Fruit fly (Drosophila melanogaster): Measurements from ENCODE around the gene CG3556.

CG3556 gene

DNA sequence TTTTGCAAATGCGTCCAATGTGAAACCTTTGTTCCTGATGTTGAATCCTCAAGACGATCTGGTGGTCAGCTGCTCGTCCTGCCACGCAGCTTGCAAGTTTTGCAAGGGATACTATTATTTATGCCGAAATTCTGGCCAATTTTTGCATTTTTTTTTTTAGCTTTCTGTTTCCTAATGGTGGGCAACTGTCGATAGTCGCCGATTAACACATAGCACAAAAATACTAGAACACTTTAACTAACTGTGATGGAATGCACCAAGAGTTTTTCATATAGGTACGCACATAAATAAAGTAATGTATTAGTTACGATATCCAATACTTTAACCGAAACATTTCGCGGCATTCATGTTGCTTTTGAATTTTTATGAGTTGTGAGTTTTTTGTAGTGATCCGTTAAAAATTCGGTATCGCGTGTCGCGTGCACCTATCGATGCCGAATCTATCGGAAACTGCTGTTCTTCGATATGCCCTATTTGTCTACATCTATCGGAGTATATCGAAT is 10.4 kb downstream of the CG3556 start, which contains the start of the genes rb and CHOp24:
Gene rb (minus strand): TSS at position 197 of the 503 bp plus-strand sequence.
Gene CHOp24 (plus strand): TSS at position 479 of the 503 bp plus-strand sequence.
- TF ChIP-seq pan (optimal IDR thresholded peaks at IDR 0.05) = no peak
- TF ChIP-seq usp (GFP tag; optimal IDR thresholded peaks at IDR 0.05) = no peak
- TF ChIP-seq EcR (GFP tag; optimal IDR thresholded peaks at IDR 0.05) = no peak
- TF ChIP-seq psq (optimal IDR thresholded peaks at IDR 0.05) = no peak
- no peak for TF ChIP-seq CG8478 (optimal IDR thresholded peaks at IDR 0.05)
- no peak for TF ChIP-seq Dll (optimal IDR thresholded peaks at IDR 0.05)

DNA sequence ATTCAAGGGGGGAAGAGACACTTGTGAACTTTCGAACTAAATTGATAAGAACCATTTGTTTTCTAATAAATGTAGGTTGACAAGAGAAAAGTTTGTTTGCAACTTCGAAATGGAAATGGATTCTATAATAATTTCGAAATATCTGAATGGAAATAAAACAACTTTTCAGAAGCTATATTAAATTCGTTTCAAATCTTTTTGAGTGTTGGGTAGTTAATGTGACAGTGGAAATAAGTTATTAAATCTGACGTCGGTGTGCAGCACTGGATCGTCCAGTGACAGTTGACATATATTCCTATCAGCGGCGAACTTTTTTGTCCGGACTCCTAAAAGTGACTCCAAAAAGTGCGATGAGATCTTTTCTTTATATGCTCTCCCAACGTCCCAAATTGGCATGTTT is 12.3 kb downstream of the CG3556 start, which contains the start of gene CG3568:
Gene CG3568 (plus strand): TSS at position 278 of the 400 bp plus-strand sequence.
- no peak for TF ChIP-seq usp (GFP tag; optimal IDR thresholded peaks at IDR 0.05)

- TF ChIP-seq Dll (optimal IDR thresholded peaks at IDR 0.05) (no peak), EcR (GFP tag; optimal IDR thresholded peaks at IDR 0.05) (no peak), psq (optimal IDR thresholded peaks at IDR 0.05) (no peak), CG8478 (optimal IDR thresholded peaks at IDR 0.05) (no peak)
These were observed 18.6 kb downstream of the CG3556 start, which contains the start of the genes Usf and CG15912 for dm6 chrX:4548611-4549120. Gene Usf, minus strand, starts transcription at chrX:4548794. Gene CG15912, plus strand, starts transcription at chrX:4549070.

- TF ChIP-seq usp (GFP tag; optimal IDR thresholded peaks at IDR 0.05) (no peak), pan (optimal IDR thresholded peaks at IDR 0.05) (no peak), psq (optimal IDR thresholded peaks at IDR 0.05) (no peak), CG8478 (optimal IDR thresholded peaks at IDR 0.05) (no peak), Dll (optimal IDR thresholded peaks at IDR 0.05) (no peak), EcR (GFP tag; optimal IDR thresholded peaks at IDR 0.05) (no peak)
These were observed 21.7 kb downstream of the CG3556 start, which contains the start of the genes CG11436 and CG3527 for dm6 chrX:4551717-4552116. Gene CG11436, minus strand, starts transcription at chrX:4551878. Gene CG3527, plus strand, starts transcription at chrX:4551973.

DNA sequence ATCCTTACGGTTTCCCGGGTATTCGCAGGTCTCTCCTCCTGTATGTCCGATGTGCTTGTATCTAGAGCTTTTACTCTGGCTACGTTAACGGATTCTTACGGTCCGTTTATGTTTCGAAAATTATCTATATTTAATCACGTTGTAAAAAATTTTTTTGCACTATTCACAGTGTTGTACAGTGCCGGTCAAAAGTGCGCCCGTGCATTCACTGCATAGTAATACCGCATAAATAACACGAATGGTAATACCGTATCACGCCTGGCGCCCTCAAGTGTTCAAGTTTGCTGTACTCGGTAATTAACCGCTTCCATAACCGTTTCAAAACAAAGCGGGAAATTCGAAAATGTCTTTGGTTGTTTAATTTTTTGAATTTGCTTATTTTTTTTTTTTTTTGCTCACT is 24.0 kb downstream of the CG3556 start, which contains the start of gene CG11444:
Gene CG11444 (minus strand): TSS at position 400 of the 400 bp plus-strand sequence.
- TF ChIP-seq EcR (GFP tag; optimal IDR thresholded peaks at IDR 0.05) (no peak), CG8478 (optimal IDR thresholded peaks at IDR 0.05) (no peak), Dll (optimal IDR thresholded peaks at IDR 0.05) (no peak), usp (GFP tag; optimal IDR thresholded peaks at IDR 0.05) (no peak), pan (optimal IDR thresholded peaks at IDR 0.05) (no peak), psq (optimal IDR thresholded peaks at IDR 0.05) (no peak)

DNA sequence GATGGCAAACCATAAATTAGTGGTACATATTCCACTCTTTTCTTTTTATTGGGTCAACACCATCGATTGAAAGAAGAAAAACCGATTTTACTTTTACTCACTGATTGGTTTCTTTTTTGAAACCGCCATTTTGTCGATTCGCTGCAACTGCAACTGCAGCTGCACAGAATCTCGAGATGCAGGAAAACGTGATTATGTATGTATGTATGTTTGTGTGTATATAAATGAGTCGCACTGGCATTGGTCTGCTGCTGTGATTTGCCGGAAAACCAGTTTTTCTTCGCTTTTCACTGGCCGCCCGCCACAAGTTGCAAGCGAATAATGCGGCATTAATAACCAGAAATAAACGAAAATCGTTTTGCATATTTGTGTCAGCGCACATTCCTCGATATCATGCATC is 24.7 kb downstream of the CG3556 start:
- TF ChIP-seq usp (GFP tag; optimal IDR thresholded peaks at IDR 0.05) = no peak

- TF ChIP-seq usp (GFP tag; optimal IDR thresholded peaks at IDR 0.05) (no peak), CG8478 (optimal IDR thresholded peaks at IDR 0.05) (no peak), psq (optimal IDR thresholded peaks at IDR 0.05) (no peak), EcR (GFP tag; optimal IDR thresholded peaks at IDR 0.05) (no peak), pan (optimal IDR thresholded peaks at IDR 0.05) (no peak), Dll (optimal IDR thresholded peaks at IDR 0.05) (no peak)
These were observed 25.8 kb downstream of the CG3556 start for dm6 chrX:4555833-4556232.

DNA sequence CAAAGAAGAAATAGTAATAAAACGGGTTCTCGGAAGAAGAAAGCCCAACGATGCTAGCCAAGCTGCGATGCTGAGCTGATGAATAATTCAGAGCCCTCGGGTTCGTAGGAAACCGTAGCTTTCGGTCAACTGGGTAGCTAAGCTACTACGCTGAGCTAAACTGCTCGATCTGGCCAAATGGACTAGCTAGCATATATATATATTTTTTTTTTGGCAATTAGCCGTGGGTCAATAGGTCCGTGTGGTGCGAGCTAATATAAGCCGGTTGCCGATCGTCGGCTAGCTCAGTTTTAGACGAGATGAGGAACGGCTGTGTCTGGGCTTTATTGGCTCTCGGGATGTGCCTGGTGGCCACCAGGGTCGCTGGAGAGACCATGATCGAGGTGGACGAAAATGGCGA is 27.7 kb downstream of the CG3556 start, which contains the start of gene CG3546:
Gene CG3546 (plus strand): TSS at position 301 of the 400 bp plus-strand sequence.
- no peak for TF ChIP-seq usp (GFP tag; optimal IDR thresholded peaks at IDR 0.05)
- TF ChIP-seq psq (optimal IDR thresholded peaks at IDR 0.05) = no peak
- no peak for TF ChIP-seq pan (optimal IDR thresholded peaks at IDR 0.05)
- no peak for TF ChIP-seq CG8478 (optimal IDR thresholded peaks at IDR 0.05)
- no peak for TF ChIP-seq EcR (GFP tag; optimal IDR thresholded peaks at IDR 0.05)
- no peak for TF ChIP-seq Dll (optimal IDR thresholded peaks at IDR 0.05)

- no peak for TF ChIP-seq pan (optimal IDR thresholded peaks at IDR 0.05)
- TF ChIP-seq usp (GFP tag; optimal IDR thresholded peaks at IDR 0.05) = no peak
- TF ChIP-seq EcR (GFP tag; optimal IDR thresholded peaks at IDR 0.05) = no peak
- no peak for TF ChIP-seq CG8478 (optimal IDR thresholded peaks at IDR 0.05)
- no peak for TF ChIP-seq psq (optimal IDR thresholded peaks at IDR 0.05)
- no peak for TF ChIP-seq Dll (optimal IDR thresholded peaks at IDR 0.05)
These were observed 30.3 kb downstream of the CG3556 start for dm6 chrX:4560182-4560845.

DNA sequence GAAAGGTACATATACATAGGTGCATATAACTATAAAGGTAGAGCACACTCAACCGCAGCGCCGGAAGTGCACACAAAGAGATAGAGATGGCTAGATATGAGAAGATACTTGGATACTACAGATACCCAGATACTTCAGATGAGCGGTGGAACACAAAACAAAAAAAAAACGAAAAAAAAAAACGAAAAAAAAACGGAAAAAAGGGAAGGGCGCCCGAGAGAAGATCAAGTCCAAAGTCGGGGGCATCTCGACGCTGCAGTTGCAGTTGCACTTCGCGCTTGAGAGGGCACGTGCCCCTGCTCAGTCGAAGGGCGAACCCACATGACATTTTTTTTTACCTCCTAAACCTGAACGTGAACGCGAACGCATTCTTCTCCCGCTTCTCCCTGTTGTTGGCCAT is 33.9 kb downstream of the CG3556 start:
- TF ChIP-seq CG8478 (optimal IDR thresholded peaks at IDR 0.05) (no peak), EcR (GFP tag; optimal IDR thresholded peaks at IDR 0.05) (no peak), Dll (optimal IDR thresholded peaks at IDR 0.05) (no peak), psq (optimal IDR thresholded peaks at IDR 0.05) (no peak)

dm6 chrX:4564962-4565361 is 34.9 kb downstream of the CG3556 start:
- TF ChIP-seq usp (GFP tag; optimal IDR thresholded peaks at IDR 0.05) (no peak), Dll (optimal IDR thresholded peaks at IDR 0.05) (no peak), psq (optimal IDR thresholded peaks at IDR 0.05) (no peak), EcR (GFP tag; optimal IDR thresholded peaks at IDR 0.05) (no peak), pan (optimal IDR thresholded peaks at IDR 0.05) (no peak), CG8478 (optimal IDR thresholded peaks at IDR 0.05) (no peak)

DNA sequence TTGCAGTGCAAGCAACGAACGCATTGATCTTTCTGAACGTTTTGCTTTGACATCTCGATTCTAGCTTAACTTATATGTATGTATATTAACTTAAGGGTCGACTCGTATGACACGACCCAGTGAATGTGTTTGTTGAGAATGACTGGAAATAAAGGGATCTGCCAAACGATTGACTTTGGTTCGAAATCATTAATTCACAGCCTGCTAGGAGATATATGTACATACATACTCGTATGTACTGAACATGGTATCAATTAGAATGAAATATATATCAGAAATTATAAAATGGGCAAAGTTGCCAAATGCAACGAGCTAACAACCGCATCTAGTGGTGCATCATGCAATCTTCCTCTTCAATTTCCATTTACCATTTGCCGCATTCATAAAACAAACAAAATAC is 41.8 kb downstream of the CG3556 start, which contains the start of gene CG12684:
Gene CG12684 (minus strand): TSS at position 101 of the 400 bp plus-strand sequence.
- TF ChIP-seq EcR (GFP tag; optimal IDR thresholded peaks at IDR 0.05) = no peak
- no peak for TF ChIP-seq Dll (optimal IDR thresholded peaks at IDR 0.05)
- TF ChIP-seq CG8478 (optimal IDR thresholded peaks at IDR 0.05) = no peak
- no peak for TF ChIP-seq psq (optimal IDR thresholded peaks at IDR 0.05)
- no peak for TF ChIP-seq usp (GFP tag; optimal IDR thresholded peaks at IDR 0.05)
- no peak for TF ChIP-seq pan (optimal IDR thresholded peaks at IDR 0.05)

All from whole organism.